Worm (Caenorhabditis elegans): Measurements from ENCODE around the gene sshk-1.

DNA sequence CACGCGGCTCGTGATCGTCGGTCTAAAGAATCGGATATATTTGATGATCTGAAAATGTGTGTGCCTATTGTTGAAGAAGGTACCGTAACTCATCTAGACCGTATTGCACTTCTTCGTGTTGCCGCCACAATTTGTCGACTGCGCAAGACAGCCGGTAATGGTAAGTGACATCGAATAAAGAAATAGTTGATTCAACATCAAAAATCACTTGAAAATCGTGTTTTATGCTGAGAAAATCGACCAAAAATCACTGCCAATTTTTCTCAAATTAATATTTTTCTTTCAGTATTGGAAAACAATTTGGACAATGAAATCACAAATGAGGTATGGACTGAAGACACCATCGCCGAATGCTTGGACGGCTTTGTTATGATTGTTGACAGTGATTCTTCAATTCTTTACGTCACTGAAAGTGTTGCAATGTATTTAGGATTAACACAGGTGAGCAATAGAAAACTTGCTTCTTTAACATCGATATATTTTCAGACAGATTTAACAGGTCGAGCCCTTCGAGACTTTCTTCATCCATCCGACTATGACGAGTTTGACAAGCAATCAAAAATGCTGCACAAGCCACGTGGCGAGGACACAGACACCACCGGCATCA is 34.5 kb upstream of the sshk-1 start:
- no peak for TF ChIP-seq pes-1 (GFP tag; IDR thresholded peaks at IDR 0.05)
- TF ChIP-seq ama-1 (optimal IDR thresholded peaks at IDR 0.05) = no peak
- TF ChIP-seq hmg-4 (GFP tag; optimal IDR thresholded peaks at IDR 0.05) = no peak
- no peak for TF ChIP-seq ceh-36 (tag; optimal IDR thresholded peaks at IDR 0.05)
- TF ChIP-seq tra-4 (tag; optimal IDR thresholded peaks at IDR 0.05) = no peak
- no peak for TF ChIP-seq scrt-1 (GFP tag; IDR thresholded peaks at IDR 0.05)
- TF ChIP-seq hmbx-1 (tag; optimal IDR thresholded peaks at IDR 0.05) = no peak
- TF ChIP-seq B0310.2 (tag; optimal IDR thresholded peaks at IDR 0.05) = no peak
- TF ChIP-seq F13C5.2 (tag; optimal IDR thresholded peaks at IDR 0.05) = no peak
- no peak for TF ChIP-seq flt-1 (GFP tag; IDR thresholded peaks at IDR 0.05)
- TF ChIP-seq ceh-13 (GFP tag; optimal IDR thresholded peaks at IDR 0.05) = no peak
- no peak for TF ChIP-seq sea-1 (GFP tag; conservative IDR thresholded peaks at IDR 0.05)

Measured in whole organism, early embryonic.